Fruit fly (Drosophila melanogaster) whole organism, embryonic: Measurements from ENCODE around the gene CG32428.

Source experiments
- CG10321 ChIP-seq: fragments of 200-800 bp; sonication (Bioruptor generic); IDR thresholded peaks from 2 replicates; pipeline ENCODE4 v1.3.6; 2022; ENCODE audit warnings: missing biosample characterization, missing genetic modification characterization
- CG11560 ChIP-seq: fragments of 200-800 bp; sonication (Bioruptor generic); IDR thresholded peaks from 3 replicates; pipeline ENCODE4 v1.3.6; 2022; ENCODE audit warnings: missing biosample characterization, missing genetic modification characterization
- CG12219 ChIP-seq: fragments of 200-800 bp; sonication (Bioruptor generic); optimal IDR thresholded peaks from 3 replicates; lab custom pipeline; 2018; ENCODE audit warnings: missing biosample characterization, mild to moderate bottlenecking, missing genetic modification characterization
- CG12769 ChIP-seq: fragments of 200-800 bp; sonication (Bioruptor generic); optimal IDR thresholded peaks from 2 replicates; lab custom pipeline; 2019; ENCODE audit warnings: missing biosample characterization, mild to moderate bottlenecking, missing genetic modification characterization, moderate library complexity
- CG14860 ChIP-seq: fragments of 200-800 bp; sonication (Bioruptor generic); IDR thresholded peaks from 3 replicates; pipeline ENCODE4 v1.3.6; 2022; ENCODE audit warnings: missing biosample characterization, missing genetic modification characterization; ENCODE audit not compliant: partially characterized antibody
- CG15601 ChIP-seq: fragments of 200-800 bp; sonication (Bioruptor generic); optimal IDR thresholded peaks from 3 replicates; lab custom pipeline; 2019; ENCODE audit warnings: missing biosample characterization, mild to moderate bottlenecking, missing genetic modification characterization, moderate library complexity
- CG17612 ChIP-seq: fragments of 200-800 bp; sonication (Bioruptor generic); IDR thresholded peaks from 2 replicates; pipeline ENCODE4 v1.3.6; 2022; ENCODE audit warnings: missing biosample characterization, missing genetic modification characterization
- CG17912 ChIP-seq: fragments of 200-800 bp; sonication (Bioruptor generic); optimal IDR thresholded peaks from 2 replicates; lab custom pipeline; 2018; ENCODE audit warnings: missing biosample characterization, mild to moderate bottlenecking, missing genetic modification characterization
- CG1832 ChIP-seq: fragments of 200-800 bp; sonication (Bioruptor generic); optimal IDR thresholded peaks from 2 replicates; lab custom pipeline; 2017; ENCODE audit warnings: missing biosample characterization, mild to moderate bottlenecking, missing genetic modification characterization, inconsistent platforms
- CG18619 ChIP-seq: fragments of 200-800 bp; sonication (Bioruptor generic); optimal IDR thresholded peaks from 3 replicates; lab custom pipeline; 2017; ENCODE audit warnings: missing biosample characterization, mild to moderate bottlenecking, missing genetic modification characterization
- CG2116 ChIP-seq: fragments of 200-800 bp; sonication (Bioruptor generic); optimal IDR thresholded peaks from 3 replicates; lab custom pipeline; 2018; ENCODE audit warnings: missing biosample characterization, mild to moderate bottlenecking, missing genetic modification characterization
- CG2129 ChIP-seq: fragments of 200-800 bp; sonication (Bioruptor generic); IDR thresholded peaks from 2 replicates; pipeline ENCODE4 v1.3.6; 2022; ENCODE audit warnings: missing biosample characterization, missing genetic modification characterization; ENCODE audit not compliant: partially characterized antibody
- CG31224 ChIP-seq: fragments of 200-800 bp; sonication (Bioruptor generic); IDR thresholded peaks from 2 replicates; pipeline ENCODE4 v1.3.6; 2022; ENCODE audit warnings: missing biosample characterization, missing genetic modification characterization
- CG31388 ChIP-seq: fragments of 200-800 bp; sonication (Bioruptor generic); optimal IDR thresholded peaks from 2 replicates; lab custom pipeline; 2016; ENCODE audit warnings: missing biosample characterization, missing genetic modification characterization
- CG34376 ChIP-seq: fragments of 200-800 bp; sonication (Bioruptor generic); optimal IDR thresholded peaks from 2 replicates; lab custom pipeline; 2018; ENCODE audit warnings: missing biosample characterization, mild to moderate bottlenecking, missing genetic modification characterization
- CG6254 ChIP-seq: fragments of 200-800 bp; sonication (Bioruptor generic); optimal IDR thresholded peaks from 3 replicates; lab custom pipeline; 2017; ENCODE audit warnings: mild to moderate bottlenecking, missing biosample characterization, missing genetic modification reagents, missing genetic modification characterization
- CG7372 ChIP-seq: fragments of 200-800 bp; sonication (Bioruptor generic); IDR thresholded peaks from 2 replicates; pipeline ENCODE4 v1.3.6; 2022; ENCODE audit warnings: missing biosample characterization, missing genetic modification characterization
- CG8944 ChIP-seq: fragments of 200-800 bp; sonication (Bioruptor generic); optimal IDR thresholded peaks from 3 replicates; lab custom pipeline; 2016; ENCODE audit warnings: missing biosample characterization, missing genetic modification characterization
- D19B ChIP-seq: fragments of 200-800 bp; sonication (Bioruptor generic); optimal IDR thresholded peaks from 2 replicates; lab custom pipeline; 2017; ENCODE audit warnings: missing biosample characterization, mild to moderate bottlenecking, missing genetic modification characterization
- ERR ChIP-seq: fragments of 200-800 bp; sonication (Bioruptor generic); optimal IDR thresholded peaks from 2 replicates; lab custom pipeline; 2016; ENCODE audit warnings: missing biosample characterization, missing genetic modification characterization
- Fer1 ChIP-seq: fragments of 200-800 bp; sonication (Bioruptor generic); optimal IDR thresholded peaks from 2 replicates; lab custom pipeline; 2017; ENCODE audit warnings: missing biosample characterization, mild to moderate bottlenecking, missing genetic modification characterization
- HLHmδ ChIP-seq: fragments of 200-800 bp; sonication (Bioruptor generic); optimal IDR thresholded peaks from 2 replicates; lab custom pipeline; 2018; ENCODE audit warnings: missing biosample characterization, mild to moderate bottlenecking, missing genetic modification characterization, moderate library complexity
- Med ChIP-seq: fragments of 200-800 bp; sonication (Bioruptor generic); peaks from one replicate; lab custom pipeline; 2016; ENCODE audit warnings: missing biosample characterization, missing genetic modification characterization, mild to moderate bottlenecking, inconsistent platforms, moderate library complexity
- Spps ChIP-seq: fragments of 200-800 bp; sonication (Bioruptor generic); optimal IDR thresholded peaks from 2 replicates; lab custom pipeline; 2018; ENCODE audit warnings: missing biosample characterization, mild to moderate bottlenecking, missing genetic modification characterization
- Taf1 ChIP-seq: fragments of 200-800 bp; sonication (Bioruptor generic); IDR thresholded peaks from 2 replicates; pipeline ENCODE4 v1.3.6; 2022; ENCODE audit warnings: missing biosample characterization, missing genetic modification characterization
- Trl ChIP-seq, 3 experiments: fragments of >200 bp in 2 of 3; fragments of 200-800 bp in 1 of 3; sonication (Bioruptor generic) in 1 of 3; optimal IDR thresholded peaks; 2 replicates in 1 of 3; 3 replicates in 2 of 3; lab custom pipeline; 2016 to 2017; ENCODE audit warnings: missing biosample characterization in 1 of 3, missing genetic modification characterization in 1 of 3
- Xbp1 ChIP-seq: fragments of 200-800 bp; sonication (Bioruptor generic); optimal IDR thresholded peaks from 3 replicates; lab custom pipeline; 2016; ENCODE audit warnings: missing biosample characterization, mild to moderate bottlenecking, missing genetic modification characterization
- Xrp1 ChIP-seq: fragments of 200-800 bp; sonication (Bioruptor generic); IDR thresholded peaks from 2 replicates; pipeline ENCODE4 v1.3.6; 2022; ENCODE audit warnings: missing biosample characterization, missing genetic modification characterization
- bbx ChIP-seq: fragments of 200-800 bp; sonication (Bioruptor generic); IDR thresholded peaks from 2 replicates; pipeline ENCODE4 v1.3.6; 2022; ENCODE audit warnings: missing biosample characterization, missing genetic modification characterization; ENCODE audit not compliant: partially characterized antibody
- cg ChIP-seq: fragments of 200-800 bp; sonication (Bioruptor generic); optimal IDR thresholded peaks from 3 replicates; lab custom pipeline; 2019; ENCODE audit warnings: missing biosample characterization, mild to moderate bottlenecking, missing genetic modification characterization, moderate library complexity
- croc ChIP-seq: fragments of 200-800 bp; sonication (Bioruptor generic); conservative IDR thresholded peaks from 3 replicates; pipeline ENCODE4 v1.3.6; 2022; ENCODE audit warnings: missing biosample characterization, missing genetic modification characterization
- eyg ChIP-seq: fragments of 200-800 bp; sonication (Bioruptor generic); optimal IDR thresholded peaks from 3 replicates; lab custom pipeline; 2016; ENCODE audit warnings: missing biosample characterization, missing genetic modification characterization
- gfzf ChIP-seq: fragments of 200-800 bp; sonication (Bioruptor generic); optimal IDR thresholded peaks from 2 replicates; lab custom pipeline; 2016; ENCODE audit warnings: missing biosample characterization, mild to moderate bottlenecking, missing genetic modification characterization, moderate library complexity
- hb ChIP-seq: fragments of 200-800 bp; sonication (Bioruptor generic); IDR thresholded peaks from 3 replicates; pipeline ENCODE4 v1.3.6; 2022; ENCODE audit warnings: missing biosample characterization, missing genetic modification characterization; ENCODE audit not compliant: partially characterized antibody
- hbn ChIP-seq: fragments of 200-800 bp; sonication (Bioruptor generic); IDR thresholded peaks from 2 replicates; pipeline ENCODE4 v1.3.6; 2022; ENCODE audit warnings: missing biosample characterization, missing genetic modification characterization; ENCODE audit not compliant: partially characterized antibody
- mam ChIP-seq: fragments of 200-800 bp; sonication (Bioruptor generic); optimal IDR thresholded peaks from 3 replicates; lab custom pipeline; 2016; ENCODE audit warnings: missing biosample characterization, missing genetic modification characterization
- nom ChIP-seq: fragments of 200-800 bp; sonication (Bioruptor generic); optimal IDR thresholded peaks from 2 replicates; lab custom pipeline; 2017; ENCODE audit warnings: missing biosample characterization, missing genetic modification characterization, mild to moderate bottlenecking, moderate library complexity, missing genetic modification reagents
- psq ChIP-seq: fragments of 200-800 bp; sonication (Bioruptor generic); optimal IDR thresholded peaks from 2 replicates; lab custom pipeline; 2017; ENCODE audit warnings: missing biosample characterization, missing genetic modification characterization
- salm ChIP-seq: fragments of 200-800 bp; sonication (Bioruptor generic); optimal IDR thresholded peaks from 2 replicates; lab custom pipeline; 2018; ENCODE audit warnings: missing biosample characterization, mild to moderate bottlenecking, missing genetic modification characterization
- scrt ChIP-seq: fragments of 200-800 bp; sonication (Bioruptor generic); optimal IDR thresholded peaks from 2 replicates; lab custom pipeline; 2018; ENCODE audit warnings: missing biosample characterization, mild to moderate bottlenecking, missing genetic modification characterization, moderate library complexity
- slou ChIP-seq: fragments of 200-800 bp; sonication (Bioruptor generic); optimal IDR thresholded peaks from 3 replicates; lab custom pipeline; 2016; ENCODE audit warnings: missing biosample characterization, missing genetic modification characterization
- vnd ChIP-seq: fragments of 200-800 bp; sonication (Bioruptor generic); IDR thresholded peaks from 3 replicates; pipeline ENCODE4 v1.3.6; 2022; ENCODE audit warnings: missing biosample characterization, missing genetic modification characterization; ENCODE audit not compliant: partially characterized antibody
- wor ChIP-seq: fragments of 200-800 bp; sonication (Bioruptor generic); IDR thresholded peaks from 2 replicates; pipeline ENCODE4 v1.3.6; 2022; ENCODE audit warnings: missing biosample characterization, missing genetic modification characterization
- zen2 ChIP-seq: fragments of 200-800 bp; sonication (Bioruptor generic); IDR thresholded peaks from 3 replicates; pipeline ENCODE4 v1.3.6; 2022; ENCODE audit warnings: missing biosample characterization, missing genetic modification characterization; ENCODE audit not compliant: partially characterized antibody
- zfh2 ChIP-seq: fragments of 200-800 bp; sonication (Bioruptor generic); optimal IDR thresholded peaks from 2 replicates; lab custom pipeline; 2016; ENCODE audit warnings: missing biosample characterization, missing genetic modification characterization

The CG32428 gene

DNA sequence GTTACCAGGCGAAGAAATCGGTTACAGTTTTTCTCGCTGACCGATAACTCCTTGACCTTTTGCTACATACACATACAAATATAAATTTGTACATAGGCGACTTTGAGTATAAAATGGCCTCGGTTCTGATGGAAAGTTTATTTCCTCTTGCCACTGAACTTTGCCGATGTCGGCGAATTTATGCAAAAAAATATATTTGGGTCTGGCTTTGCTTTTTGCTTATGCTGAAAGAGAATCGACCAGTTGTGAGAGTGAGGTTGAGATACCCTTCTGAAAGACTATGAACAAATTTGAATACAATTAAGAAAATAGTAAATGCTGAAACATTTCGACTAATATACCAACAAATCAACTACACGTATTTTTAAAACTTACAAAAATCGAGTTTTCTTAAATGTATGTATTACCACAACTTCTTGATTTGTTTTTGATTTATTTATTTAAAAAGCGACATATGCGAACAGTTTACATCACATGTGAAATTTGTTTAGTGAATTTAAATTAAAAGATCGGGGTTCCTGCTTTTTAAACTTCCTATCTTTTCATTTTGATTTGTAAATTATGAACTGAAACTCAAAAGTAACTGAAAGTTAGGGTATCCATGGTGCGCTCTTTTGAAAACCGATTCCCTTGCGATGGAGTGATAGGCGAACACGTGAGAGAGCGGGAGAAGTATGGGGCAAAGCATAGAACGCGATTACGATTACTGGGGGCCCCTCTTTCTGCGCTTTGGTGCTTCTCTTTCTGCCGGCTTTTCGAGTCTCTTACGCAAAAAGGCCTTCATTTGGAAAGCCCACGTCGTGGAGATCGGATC lies 35.8 kb upstream of the CG32428 start (continued):
- TF ChIP-seq CG7372 (GFP tag; lab: Robert Waterston, UW), result peak; percentile 53; the same call in 1 of the 2 replicates
- TF ChIP-seq vnd, result no peak
- peak; percentile 43 for TF ChIP-seq salm
- TF ChIP-seq slou (GFP tag; lab: Kevin White, UChicago), result peak; percentile 28

DNA sequence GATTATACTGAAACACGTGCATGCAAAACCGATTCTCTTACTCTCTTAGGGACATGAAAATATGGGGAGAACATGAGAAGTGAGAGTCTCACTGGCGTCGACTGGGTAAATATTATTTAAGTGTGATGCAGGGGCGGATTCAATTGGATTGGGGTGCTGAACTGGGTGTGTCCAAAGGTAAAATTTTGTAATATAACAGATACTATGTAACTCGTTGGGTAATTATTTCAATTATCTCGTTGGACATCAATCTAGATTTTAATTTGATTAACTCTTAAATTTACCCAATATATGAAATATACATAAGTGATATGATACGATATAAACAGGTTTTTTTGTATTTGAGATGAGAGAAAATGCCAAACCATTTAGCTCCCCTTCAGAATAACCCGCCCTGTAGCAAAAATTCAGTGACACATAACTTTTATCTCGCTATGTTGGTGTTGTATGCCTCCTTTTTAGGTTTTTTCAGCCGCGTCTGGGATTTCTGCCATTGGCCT lies 34.7 kb upstream of the CG32428 start:
- peak; percentile 88 for TF ChIP-seq CG8944
- peak; percentile 96 for TF ChIP-seq Taf1 (GFP tag; lab: Robert Waterston, UW)
- no peak for TF ChIP-seq gfzf (GFP tag; lab: Kevin White, UChicago)
- TF ChIP-seq wor, result peak; percentile 42; the same call in 1 of the 2 replicates
- TF ChIP-seq zfh2 (GFP tag; lab: Kevin White, UChicago), result peak; percentile 97
- TF ChIP-seq hb, result no peak
- peak; percentile 53 for TF ChIP-seq CG2116 (GFP tag; lab: Kevin White, UChicago)
- TF ChIP-seq Spps, result peak; percentile 66
- no peak for TF ChIP-seq zen2 (GFP tag; lab: Robert Waterston, UW)
- peak; percentile 93 for TF ChIP-seq Xbp1 (GFP tag; lab: Kevin White, UChicago)
- TF ChIP-seq CG17612, result peak; percentile 91
- TF ChIP-seq bbx, result no peak
- peak; percentile 85 for TF ChIP-seq CG31388 (GFP tag; lab: Kevin White, UChicago)
- peak; percentile 95 for TF ChIP-seq Fer1 (GFP tag; lab: Kevin White, UChicago)
- TF ChIP-seq CG17912 (GFP tag; lab: Kevin White, UChicago), result peak; percentile 20
- TF ChIP-seq nom (GFP tag; lab: Kevin White, UChicago), result peak; percentile 85
- peak; percentile 96 for TF ChIP-seq CG34376 (GFP tag; lab: Kevin White, UChicago)
- peak; percentile 82 for TF ChIP-seq eyg (GFP tag; lab: Kevin White, UChicago)
- peak; percentile 83 for TF ChIP-seq CG12219 (GFP tag; lab: Kevin White, UChicago)
- TF ChIP-seq hbn (GFP tag; lab: Robert Waterston, UW), result peak; percentile 42; the same call in 1 of the 2 replicates
- TF ChIP-seq Xrp1 (GFP tag; lab: Robert Waterston, UW), result peak; percentile 94
- peak; percentile 96 for TF ChIP-seq CG12769
- TF ChIP-seq CG6254 (GFP tag; lab: Kevin White, UChicago), result peak; percentile 74
- TF ChIP-seq CG2129 (GFP tag; lab: Robert Waterston, UW), result no peak
- TF ChIP-seq HLHmδ, result peak; percentile 37
- TF ChIP-seq Trl (optimal IDR thresholded peaks at IDR 0.05; lab: Kevin White, UChicago), result peak; percentile 65 to 88
- TF ChIP-seq Trl (GFP tag; optimal IDR thresholded peaks at IDR 0.05; lab: Kevin White, UChicago), result peak; percentile 85
- no peak for TF ChIP-seq CG1832 (GFP tag; lab: Kevin White, UChicago)
- peak; percentile 90 for TF ChIP-seq ERR (GFP tag; lab: Kevin White, UChicago)
- TF ChIP-seq CG18619 (GFP tag; lab: Kevin White, UChicago), result peak; percentile 93
- TF ChIP-seq CG31224 (GFP tag; lab: Robert Waterston, UW), result peak; percentile 92
- peak; percentile 99 for TF ChIP-seq Med (GFP tag; lab: Kevin White, UChicago)
- peak; percentile 88 for TF ChIP-seq CG11560 (tag; lab: Robert Waterston, UW)
- TF ChIP-seq D19B (GFP tag; lab: Kevin White, UChicago), result peak; percentile 91
- TF ChIP-seq scrt (GFP tag; lab: Kevin White, UChicago), result peak; percentile 84
- TF ChIP-seq psq (GFP tag; lab: Kevin White, UChicago), result peak; percentile 57
- TF ChIP-seq CG10321 (GFP tag; lab: Robert Waterston, UW), result peak; percentile 57; the same call in 1 of the 2 replicates
- TF ChIP-seq CG15601, result peak; percentile 75
- TF ChIP-seq cg (GFP tag; lab: Kevin White, UChicago), result no peak
- TF ChIP-seq CG14860, result no peak; the same call in 2 of the 3 replicates
- TF ChIP-seq croc (GFP tag; lab: Robert Waterston, UW), result peak; percentile 84
- TF ChIP-seq mam (GFP tag; lab: Kevin White, UChicago), result peak; percentile 97
